Fruit fly (Drosophila melanogaster) whole organism, embryonic: ENCODE results near the gene CG34295.
A peak's percentile ranks its signal among the peaks of the same experiment; 100 is the strongest.

Experiments
- Bdp1 ChIP-seq: fragments of 200-800 bp; sonication (Bioruptor generic); optimal IDR thresholded peaks from 3 replicates; lab custom pipeline; 2016; ENCODE audit warnings: missing biosample characterization, missing genetic modification characterization
- CG10267 ChIP-seq: fragments of 200-800 bp; sonication (Bioruptor generic); optimal IDR thresholded peaks from 2 replicates; lab custom pipeline; 2018; ENCODE audit warnings: missing biosample characterization, mild to moderate bottlenecking, missing genetic modification characterization, moderate library complexity
- CG11093 ChIP-seq: fragments of 200-800 bp; sonication (Bioruptor generic); IDR thresholded peaks from 3 replicates; pipeline ENCODE4 v1.3.6; 2022; ENCODE audit warnings: missing biosample characterization, missing genetic modification characterization
- CG11398 ChIP-seq: fragments of 200-800 bp; sonication (Bioruptor generic); optimal IDR thresholded peaks from 2 replicates; lab custom pipeline; 2016; ENCODE audit warnings: missing biosample characterization, missing genetic modification characterization
- CG12299 ChIP-seq: fragments of 200-800 bp; sonication (Bioruptor generic); optimal IDR thresholded peaks from 2 replicates; lab custom pipeline; 2018; ENCODE audit warnings: missing biosample characterization, mild to moderate bottlenecking, missing genetic modification characterization
- CG12744 ChIP-seq: fragments of 200-800 bp; sonication (Bioruptor generic); optimal IDR thresholded peaks from 2 replicates; lab custom pipeline; 2016; ENCODE audit warnings: missing biosample characterization, missing genetic modification characterization
- CG15011 ChIP-seq: fragments of 200-800 bp; sonication (Bioruptor generic); optimal IDR thresholded peaks from 3 replicates; lab custom pipeline; 2018; ENCODE audit warnings: missing biosample characterization, mild to moderate bottlenecking, missing genetic modification characterization
- CG16815 ChIP-seq: fragments of 200-800 bp; sonication (Bioruptor generic); optimal IDR thresholded peaks from 3 replicates; lab custom pipeline; 2017; ENCODE audit warnings: missing biosample characterization, mild to moderate bottlenecking, missing genetic modification characterization
- CG16863 ChIP-seq: fragments of 200-800 bp; sonication (Bioruptor generic); optimal IDR thresholded peaks from 3 replicates; lab custom pipeline; 2016; ENCODE audit warnings: missing biosample characterization, missing genetic modification characterization
- CG2678 ChIP-seq: fragments of 200-800 bp; sonication (Bioruptor generic); optimal IDR thresholded peaks from 3 replicates; lab custom pipeline; 2019; ENCODE audit warnings: missing biosample characterization, mild to moderate bottlenecking, missing genetic modification characterization, moderate library complexity
- CG2712 ChIP-seq: fragments of 200-800 bp; optimal IDR thresholded peaks from 3 replicates; lab custom pipeline; 2019; ENCODE audit warnings: missing biosample characterization, mild to moderate bottlenecking, missing genetic modification characterization, moderate library complexity
- CG30020 ChIP-seq: fragments of 200-800 bp; optimal IDR thresholded peaks from 2 replicates; lab custom pipeline; 2019; ENCODE audit warnings: missing biosample characterization, mild to moderate bottlenecking, missing genetic modification characterization, moderate library complexity
- CG4617 ChIP-seq: fragments of 200-800 bp; sonication (Bioruptor generic); optimal IDR thresholded peaks from 3 replicates; lab custom pipeline; 2016; ENCODE audit warnings: missing biosample characterization, missing genetic modification characterization, borderline replicate concordance
- CG5245 ChIP-seq: fragments of 200-800 bp; sonication (Bioruptor generic); optimal IDR thresholded peaks from 3 replicates; lab custom pipeline; 2016; ENCODE audit warnings: missing biosample characterization, missing genetic modification characterization
- CG6683 ChIP-seq: fragments of 200-800 bp; sonication (Bioruptor generic); optimal IDR thresholded peaks from 2 replicates; lab custom pipeline; 2017; ENCODE audit warnings: missing biosample characterization, mild to moderate bottlenecking, missing genetic modification characterization, missing genetic modification reagents
- CG7372 ChIP-seq: fragments of 200-800 bp; sonication (Bioruptor generic); IDR thresholded peaks from 2 replicates; pipeline ENCODE4 v1.3.6; 2022; ENCODE audit warnings: missing biosample characterization, missing genetic modification characterization
- CG7963 ChIP-seq: fragments of 200-800 bp; sonication (Bioruptor generic); IDR thresholded peaks from 3 replicates; pipeline ENCODE4 v1.3.6; 2022; ENCODE audit warnings: missing biosample characterization, missing genetic modification characterization; ENCODE audit not compliant: partially characterized antibody
- CG8290 ChIP-seq, 3 experiments: fragments of 200-800 bp; sonication (Bioruptor generic); optimal IDR thresholded peaks; 2 replicates each; lab custom pipeline; 2016 to 2019; ENCODE audit warnings: missing biosample characterization in 3 of 3, missing genetic modification characterization in 3 of 3, mild to moderate bottlenecking in 2 of 3, moderate library complexity in 1 of 3
- CG8944 ChIP-seq: fragments of 200-800 bp; sonication (Bioruptor generic); optimal IDR thresholded peaks from 3 replicates; lab custom pipeline; 2016; ENCODE audit warnings: missing biosample characterization, missing genetic modification characterization
- CG9817 ChIP-seq: fragments of 200-800 bp; sonication (Bioruptor generic); optimal IDR thresholded peaks from 2 replicates; lab custom pipeline; 2018; ENCODE audit warnings: missing biosample characterization, mild to moderate bottlenecking, missing genetic modification characterization, moderate library complexity
- CHES-1-like ChIP-seq: fragments of 200-800 bp; sonication (Bioruptor generic); optimal IDR thresholded peaks from 2 replicates; lab custom pipeline; 2016; ENCODE audit warnings: missing biosample characterization, missing genetic modification characterization
- Camta ChIP-seq: fragments of 200-800 bp; sonication (Bioruptor generic); optimal IDR thresholded peaks from 2 replicates; lab custom pipeline; 2016; ENCODE audit warnings: missing biosample characterization, missing genetic modification characterization
- CoRest ChIP-seq: fragments of 200-800 bp; sonication (Bioruptor generic); optimal IDR thresholded peaks from 3 replicates; lab custom pipeline; 2018; ENCODE audit warnings: missing biosample characterization, mild to moderate bottlenecking, missing genetic modification characterization, moderate library complexity
- Dbx ChIP-seq: fragments of 200-800 bp; sonication (Bioruptor generic); IDR thresholded peaks from 3 replicates; pipeline ENCODE4 v1.3.6; 2022; ENCODE audit warnings: missing biosample characterization, missing genetic modification characterization
- Deaf1 ChIP-seq: fragments of 200-800 bp; optimal IDR thresholded peaks from 3 replicates; lab custom pipeline; 2019; ENCODE audit warnings: missing biosample characterization, mild to moderate bottlenecking, missing genetic modification characterization, moderate library complexity
- Doc3 ChIP-seq: fragments of 200-800 bp; sonication (Bioruptor generic); IDR thresholded peaks from 3 replicates; pipeline ENCODE4 v1.3.6; 2022; ENCODE audit warnings: missing biosample characterization, missing genetic modification characterization; ENCODE audit not compliant: partially characterized antibody
- HmgD ChIP-seq: fragments of 200-800 bp; sonication (Bioruptor generic); optimal IDR thresholded peaks from 3 replicates; lab custom pipeline; 2016; ENCODE audit warnings: missing biosample characterization, missing genetic modification characterization
- Hr51 ChIP-seq, 2 experiments: fragments of 200-800 bp; sonication (Bioruptor generic); optimal IDR thresholded peaks; 2 replicates in 1 of 2; 3 replicates in 1 of 2; lab custom pipeline; 2016 to 2018; ENCODE audit warnings: missing biosample characterization in 2 of 2, missing genetic modification characterization in 2 of 2, mild to moderate bottlenecking in 1 of 2, moderate library complexity in 1 of 2
- Jarid2 ChIP-seq: fragments of 200-800 bp; sonication (Bioruptor generic); optimal IDR thresholded peaks from 3 replicates; lab custom pipeline; 2017; ENCODE audit warnings: mild to moderate bottlenecking, missing biosample characterization, missing genetic modification reagents, missing genetic modification characterization
- MESR4 ChIP-seq: fragments of 200-800 bp; sonication (Bioruptor generic); optimal IDR thresholded peaks from 2 replicates; lab custom pipeline; 2018; ENCODE audit warnings: missing biosample characterization, mild to moderate bottlenecking, missing genetic modification characterization, moderate library complexity
- Mad ChIP-seq: fragments of 200-800 bp; sonication (Bioruptor generic); optimal IDR thresholded peaks from 2 replicates; lab custom pipeline; 2016; ENCODE audit warnings: missing biosample characterization, missing genetic modification characterization
- Nf-YC ChIP-seq: fragments of 200-800 bp; optimal IDR thresholded peaks from 3 replicates; lab custom pipeline; 2019; ENCODE audit warnings: missing biosample characterization, mild to moderate bottlenecking, missing genetic modification characterization, moderate library complexity
- amos ChIP-seq: fragments of 200-800 bp; sonication (Bioruptor generic); IDR thresholded peaks from 2 replicates; pipeline ENCODE4 v1.3.6; 2022; ENCODE audit warnings: missing biosample characterization, missing genetic modification characterization; ENCODE audit not compliant: partially characterized antibody
- chif ChIP-seq, 2 experiments: fragments of 200-800 bp; sonication (Bioruptor generic); optimal IDR thresholded peaks; 3 replicates each; lab custom pipeline; 2016; ENCODE audit warnings: missing biosample characterization in 2 of 2, missing genetic modification characterization in 2 of 2
- chm ChIP-seq: fragments of 200-800 bp; sonication (Bioruptor generic); IDR thresholded peaks from 2 replicates; pipeline ENCODE4 v1.3.6; 2022; ENCODE audit warnings: missing biosample characterization, missing genetic modification characterization
- dm ChIP-seq: fragments of 200-800 bp; sonication (Bioruptor generic); optimal IDR thresholded peaks from 3 replicates; lab custom pipeline; 2016; ENCODE audit warnings: missing biosample characterization, missing genetic modification characterization
- eve ChIP-seq, 2 experiments: fragments of >200 bp; optimal IDR thresholded peaks; 2 replicates each; lab custom pipeline; 2017; ENCODE audit warnings: missing biosample characterization in 2 of 2, missing genetic modification characterization in 2 of 2
- ftz-f1 ChIP-seq: fragments of 200-800 bp; sonication (Bioruptor generic); optimal IDR thresholded peaks from 2 replicates; lab custom pipeline; 2016; ENCODE audit warnings: missing biosample characterization, missing genetic modification characterization
- h ChIP-seq: fragments of >200 bp; optimal IDR thresholded peaks from 2 replicates; lab custom pipeline; 2017
- kah ChIP-seq: fragments of 200-800 bp; sonication (Bioruptor generic); optimal IDR thresholded peaks from 2 replicates; lab custom pipeline; 2018; ENCODE audit warnings: missing biosample characterization, mild to moderate bottlenecking, missing genetic modification characterization
- knrl ChIP-seq: fragments of 200-800 bp; sonication (Bioruptor generic); IDR thresholded peaks from 3 replicates; pipeline ENCODE4 v1.3.6; 2022; ENCODE audit warnings: missing biosample characterization, missing genetic modification characterization; ENCODE audit not compliant: partially characterized antibody
- p53 ChIP-seq: fragments of 200-800 bp; sonication (Bioruptor generic); optimal IDR thresholded peaks from 2 replicates; lab custom pipeline; 2016; ENCODE audit warnings: missing biosample characterization, missing genetic modification characterization
- pb ChIP-seq: fragments of 200-800 bp; sonication (Bioruptor generic); optimal IDR thresholded peaks from 3 replicates; lab custom pipeline; 2016; ENCODE audit warnings: missing biosample characterization, missing genetic modification characterization
- pnt ChIP-seq: fragments of 200-800 bp; sonication (Bioruptor generic); optimal IDR thresholded peaks from 3 replicates; lab custom pipeline; 2016; ENCODE audit warnings: missing biosample characterization, missing genetic modification characterization
- salm ChIP-seq: fragments of 200-800 bp; sonication (Bioruptor generic); optimal IDR thresholded peaks from 2 replicates; lab custom pipeline; 2018; ENCODE audit warnings: missing biosample characterization, mild to moderate bottlenecking, missing genetic modification characterization
- tll ChIP-seq, 2 experiments: fragments of 200-800 bp in 1 of 2; fragments of >200 bp in 1 of 2; sonication (Bioruptor generic) in 1 of 2; optimal IDR thresholded peaks; 2 replicates each; lab custom pipeline; 2017 to 2019; ENCODE audit warnings: missing biosample characterization in 2 of 2, missing genetic modification characterization in 2 of 2, mild to moderate bottlenecking in 1 of 2, moderate library complexity in 1 of 2
- vnd ChIP-seq: fragments of 200-800 bp; sonication (Bioruptor generic); IDR thresholded peaks from 3 replicates; pipeline ENCODE4 v1.3.6; 2022; ENCODE audit warnings: missing biosample characterization, missing genetic modification characterization; ENCODE audit not compliant: partially characterized antibody
- zen2 ChIP-seq: fragments of 200-800 bp; sonication (Bioruptor generic); IDR thresholded peaks from 3 replicates; pipeline ENCODE4 v1.3.6; 2022; ENCODE audit warnings: missing biosample characterization, missing genetic modification characterization; ENCODE audit not compliant: partially characterized antibody

The CG34295 gene

dm6 chr3R:28811677-28812465 is 22.5 kb downstream of the CG34295 start, which contains the start of gene Prp39 (continued):
- peak; percentile 55 for TF ChIP-seq dm (GFP tag; lab: Kevin White, UChicago)
- TF ChIP-seq Mad (GFP tag; lab: Kevin White, UChicago), result no peak
- no peak for TF ChIP-seq Hr51 (GFP tag; optimal IDR thresholded peaks at IDR 0.05; lab: Kevin White, UChicago)
- TF ChIP-seq salm (tag; lab: Kevin White, UChicago), result no peak
- TF ChIP-seq CG12744 (GFP tag; lab: Kevin White, UChicago), result no peak
- TF ChIP-seq CG16863, result no peak
- TF ChIP-seq CHES-1-like, result no peak
- TF ChIP-seq CG10267 (tag; lab: Kevin White, UChicago), result peak; percentile 16
- no peak for TF ChIP-seq tll (GFP tag; optimal IDR thresholded peaks at IDR 0.05; lab: Kevin White, UChicago)
- no peak for TF ChIP-seq CG5245 (GFP tag; lab: Kevin White, UChicago)
- no peak for TF ChIP-seq CG2678 (tag; lab: Kevin White, UChicago)
- no peak for TF ChIP-seq Jarid2 (GFP tag; lab: Kevin White, UChicago)
- no peak for TF ChIP-seq chif (GFP tag; optimal IDR thresholded peaks at IDR 0.05; lab: Kevin White, UChicago)
- no peak for TF ChIP-seq CG9817 (tag; lab: Kevin White, UChicago)
- TF ChIP-seq MESR4 (GFP tag; lab: Kevin White, UChicago), result peak; percentile 79
- peak; percentile 21; the same call in 1 of the 2 replicates for TF ChIP-seq CG7372 (GFP tag; lab: Robert Waterston, UW)
- TF ChIP-seq vnd, result peak; percentile 62
- TF ChIP-seq CG6683 (GFP tag; lab: Kevin White, UChicago), result no peak
- peak; percentile 31; the same call in 1 of the 3 replicates for TF ChIP-seq CG7963
- TF ChIP-seq CG11093, result no peak
- no peak for TF ChIP-seq CG15011
- no peak for TF ChIP-seq kah (GFP tag; lab: Kevin White, UChicago)
- no peak for TF ChIP-seq pb (GFP tag; lab: Kevin White, UChicago)
- peak; percentile 29; the same call in 1 of the 3 replicates for TF ChIP-seq Dbx (GFP tag; lab: Robert Waterston, UW)
- TF ChIP-seq CG4617 (GFP tag; lab: Kevin White, UChicago), result peak; percentile 50
- no peak for TF ChIP-seq CG12299 (tag; lab: Kevin White, UChicago)
- TF ChIP-seq Camta (GFP tag; lab: Kevin White, UChicago), result no peak
- TF ChIP-seq pnt (GFP tag; lab: Kevin White, UChicago), result no peak
- TF ChIP-seq Doc3 (GFP tag; lab: Robert Waterston, UW), result peak; percentile 80
- no peak for TF ChIP-seq Nf-YC (tag; lab: Kevin White, UChicago)
- no peak for TF ChIP-seq CG8944 (GFP tag; lab: Kevin White, UChicago)
- TF ChIP-seq zen2 (GFP tag; lab: Robert Waterston, UW), result peak; percentile 73
- TF ChIP-seq CG8290 (GFP tag; optimal IDR thresholded peaks at IDR 0.05; lab: Kevin White, UChicago), result no peak
- TF ChIP-seq CG8290 (tag; optimal IDR thresholded peaks at IDR 0.05; lab: Kevin White, UChicago), result no peak
- TF ChIP-seq CoRest (tag; lab: Kevin White, UChicago), result peak; percentile 32
- TF ChIP-seq knrl, result peak; percentile 78
- peak; percentile 33 for TF ChIP-seq CG2712
- no peak for TF ChIP-seq Bdp1 (GFP tag; lab: Kevin White, UChicago)
- TF ChIP-seq CG16815 (GFP tag; lab: Kevin White, UChicago), result no peak
- TF ChIP-seq eve (GFP tag; optimal IDR thresholded peaks at IDR 0.05; lab: Kevin White, UChicago), result no peak
- no peak for TF ChIP-seq p53
- no peak for TF ChIP-seq chm (GFP tag; lab: Robert Waterston, UW)
- TF ChIP-seq amos (GFP tag; lab: Robert Waterston, UW), result peak; percentile 72
- no peak for TF ChIP-seq ftz-f1 (GFP tag; lab: Kevin White, UChicago)
- no peak for TF ChIP-seq h (lab: Kevin White, UChicago)
- TF ChIP-seq CG11398 (GFP tag; lab: Kevin White, UChicago), result no peak
- no peak for TF ChIP-seq Deaf1
- TF ChIP-seq HmgD (GFP tag; lab: Kevin White, UChicago), result no peak
- TF ChIP-seq CG30020 (tag; lab: Kevin White, UChicago), result peak; percentile 10
